Worm (Caenorhabditis elegans) whole organism, L1 larva: Measurements from ENCODE around the gene ech-6.

Experiments
- C04F5.9 ChIP-seq: sonication (generic microtip); optimal IDR thresholded peaks from 2 replicates; lab custom pipeline; 2016; ENCODE audit warnings: missing genetic modification characterization, missing compliant biosample characterization
- C16A3.4 ChIP-seq: fragments of 150-350 bp; optimal IDR thresholded peaks from 2 replicates; lab custom pipeline; 2014; ENCODE audit warnings: missing biosample characterization, missing genetic modification characterization
- C34B4.2 ChIP-seq: sonication (generic microtip); optimal IDR thresholded peaks from 2 replicates; lab custom pipeline; 2017; ENCODE audit warnings: mild to moderate bottlenecking, missing genetic modification characterization, missing compliant biosample characterization
- F16B12.6 ChIP-seq: fragments of 150-350 bp; optimal IDR thresholded peaks from 2 replicates; lab custom pipeline; 2014; ENCODE audit warnings: missing biosample characterization, missing genetic modification characterization
- Y116A8C.19 ChIP-seq: sonication (generic microtip); optimal IDR thresholded peaks from 2 replicates; lab custom pipeline; 2016; ENCODE audit warnings: missing compliant biosample characterization, missing genetic modification characterization, borderline replicate concordance
- alr-1 ChIP-seq: fragments of 200-800 bp; sonication (Bioruptor generic); optimal IDR thresholded peaks from 2 replicates; lab custom pipeline; 2018; ENCODE audit warnings: borderline replicate concordance, mild to moderate bottlenecking, missing genetic modification characterization, missing compliant biosample characterization
- aly-2 ChIP-seq: fragments of 150-350 bp; optimal IDR thresholded peaks from 2 replicates; lab custom pipeline; 2014; ENCODE audit warnings: missing biosample characterization, missing genetic modification characterization
- ceh-8 ChIP-seq: fragments of 200-800 bp; sonication (Bioruptor generic); optimal IDR thresholded peaks from 2 replicates; lab custom pipeline; 2018; ENCODE audit warnings: mild to moderate bottlenecking, missing genetic modification characterization, moderate library complexity, missing compliant biosample characterization
- ceh-90 ChIP-seq: sonication (generic microtip); optimal IDR thresholded peaks from 2 replicates; lab custom pipeline; 2016; ENCODE audit warnings: missing genetic modification characterization, missing compliant biosample characterization
- dpl-1 ChIP-seq, 3 experiments: fragments of 150-350 bp in 2 of 3; sonication (generic microtip) in 1 of 3; optimal IDR thresholded peaks; 2 replicates each; lab custom pipeline; 2014 to 2017; ENCODE audit warnings: missing biosample characterization in 3 of 3, missing genetic modification characterization in 3 of 3, missing genetic modification reagents in 3 of 3
- dsc-1 ChIP-seq: sonication (generic microtip); optimal IDR thresholded peaks from 2 replicates; lab custom pipeline; 2016; ENCODE audit warnings: mild to moderate bottlenecking, missing genetic modification characterization, missing compliant biosample characterization
- egl-13 ChIP-seq: sonication (generic microtip); optimal IDR thresholded peaks from 2 replicates; lab custom pipeline; 2016; ENCODE audit warnings: missing genotype, missing genetic modification reagents, missing genetic modification characterization, missing compliant biosample characterization
- egl-27 ChIP-seq, 2 experiments: fragments of 150-350 bp in 1 of 2; sonication (generic microtip); optimal IDR thresholded peaks; 3 replicates each; lab custom pipeline; 2017 to 2018; ENCODE audit warnings: missing biosample characterization in 2 of 2, missing genetic modification characterization in 2 of 2, missing genetic modification reagents in 2 of 2
- elt-3 ChIP-seq, 6 experiments: fragments of 150-350 bp in 1 of 6; sonication (generic microtip); optimal IDR thresholded peaks; 2 replicates each; lab custom pipeline; 2017 to 2018; ENCODE audit warnings: missing biosample characterization in 6 of 6, missing genetic modification characterization in 6 of 6, inconsistent platforms in 1 of 6
- ets-5 ChIP-seq: fragments of 200-800 bp; sonication (Bioruptor generic); IDR thresholded peaks from 2 replicates; pipeline ENCODE4 v1.3.6; 2022; ENCODE audit warnings: missing genetic modification characterization, missing compliant biosample characterization
- fkh-10 ChIP-seq: sonication (generic microtip); optimal IDR thresholded peaks from 2 replicates; lab custom pipeline; 2017; ENCODE audit warnings: missing biosample characterization, missing genetic modification reagents, missing genetic modification characterization
- fkh-4 ChIP-seq: sonication (generic microtip); optimal IDR thresholded peaks from 2 replicates; lab custom pipeline; 2016; ENCODE audit warnings: missing compliant biosample characterization, missing genetic modification characterization, borderline replicate concordance
- hpl-2 ChIP-seq: fragments of 150-350 bp; optimal IDR thresholded peaks from 2 replicates; lab custom pipeline; 2014; ENCODE audit warnings: missing biosample characterization, missing genetic modification reagents, missing genetic modification characterization
- irx-1 ChIP-seq: sonication (generic microtip); optimal IDR thresholded peaks from 2 replicates; lab custom pipeline; 2016; ENCODE audit warnings: missing genetic modification characterization, missing compliant biosample characterization
- isw-1 ChIP-seq: fragments of 200-800 bp; sonication (Bioruptor generic); IDR thresholded peaks from 2 replicates; pipeline ENCODE4 v1.3.6; 2022; ENCODE audit warnings: missing genetic modification characterization, missing compliant biosample characterization
- jun-1 ChIP-seq: fragments of 150-350 bp; optimal IDR thresholded peaks from 2 replicates; lab custom pipeline; 2014; ENCODE audit warnings: missing biosample characterization, missing genetic modification reagents, missing genetic modification characterization
- lin-14 ChIP-seq: fragments of 200-800 bp; sonication (Bioruptor generic); optimal IDR thresholded peaks from 2 replicates; lab custom pipeline; 2018; ENCODE audit warnings: mild to moderate bottlenecking, missing genetic modification characterization, moderate library complexity, missing compliant biosample characterization
- lin-15B ChIP-seq: fragments of 150-350 bp; sonication (generic microtip); optimal IDR thresholded peaks from 3 replicates; lab custom pipeline; 2014; ENCODE audit warnings: missing biosample characterization, missing genetic modification characterization
- lin-35 ChIP-seq, 2 experiments: fragments of 150-350 bp; optimal IDR thresholded peaks; 2 replicates each; lab custom pipeline; 2014; ENCODE audit warnings: missing biosample characterization in 2 of 2, missing genetic modification characterization in 2 of 2, missing genetic modification reagents in 2 of 2
- lir-3 ChIP-seq: sonication (generic microtip); optimal IDR thresholded peaks from 2 replicates; lab custom pipeline; 2016; ENCODE audit warnings: mild to moderate bottlenecking, missing genetic modification characterization, moderate library complexity, missing compliant biosample characterization; ENCODE audit not compliant: poor library complexity
- lsy-2 ChIP-seq, 2 experiments: fragments of 150-350 bp; optimal IDR thresholded peaks; 2 replicates each; lab custom pipeline; 2014; ENCODE audit warnings: missing biosample characterization in 2 of 2, missing genetic modification characterization in 2 of 2
- mab-9 ChIP-seq: fragments of 200-800 bp; sonication (Bioruptor generic); IDR thresholded peaks from 2 replicates; pipeline ENCODE4 v1.3.6; 2022; ENCODE audit warnings: missing genetic modification reagents, missing genetic modification characterization, missing compliant biosample characterization
- mdl-1 ChIP-seq, 2 experiments: fragments of 150-350 bp; optimal IDR thresholded peaks; 2 replicates each; lab custom pipeline; 2014 to 2017; ENCODE audit warnings: missing biosample characterization in 2 of 2, missing genetic modification characterization in 2 of 2, inconsistent platforms in 1 of 2
- mef-2 ChIP-seq: fragments of 150-350 bp; optimal IDR thresholded peaks from 2 replicates; lab custom pipeline; 2014; ENCODE audit warnings: missing biosample characterization, missing genetic modification characterization
- mep-1 ChIP-seq: fragments of 150-350 bp; optimal IDR thresholded peaks from 2 replicates; lab custom pipeline; 2014; ENCODE audit warnings: missing biosample characterization, missing genetic modification characterization
- nhr-12 ChIP-seq: sonication (generic microtip); optimal IDR thresholded peaks from 2 replicates; lab custom pipeline; 2017; ENCODE audit warnings: missing biosample characterization, missing genetic modification characterization
- nhr-20 ChIP-seq: sonication (generic microtip); optimal IDR thresholded peaks from 2 replicates; lab custom pipeline; 2016; ENCODE audit warnings: mild to moderate bottlenecking, missing genetic modification characterization, missing compliant biosample characterization
- nhr-237 ChIP-seq: fragments of 150-350 bp; optimal IDR thresholded peaks from 2 replicates; lab custom pipeline; 2014; ENCODE audit warnings: missing biosample characterization, missing genetic modification characterization
- nhr-28 ChIP-seq: fragments of 150-350 bp; optimal IDR thresholded peaks from 2 replicates; lab custom pipeline; 2014; ENCODE audit warnings: missing biosample characterization, missing genetic modification characterization
- nhr-71 ChIP-seq: sonication (generic microtip); optimal IDR thresholded peaks from 2 replicates; lab custom pipeline; 2016; ENCODE audit warnings: mild to moderate bottlenecking, missing genetic modification characterization, moderate library complexity, missing compliant biosample characterization
- nhr-84 ChIP-seq: sonication (generic microtip); optimal IDR thresholded peaks from 2 replicates; lab custom pipeline; 2017; ENCODE audit warnings: missing biosample characterization, missing genetic modification characterization
- nhr-85 ChIP-seq: sonication (generic microtip); peaks from one replicate; lab custom pipeline; 2016; ENCODE audit warnings: missing genetic modification characterization, inconsistent platforms, missing compliant biosample characterization
- nhr-90 ChIP-seq: sonication (generic microtip); optimal IDR thresholded peaks from 2 replicates; lab custom pipeline; 2016; ENCODE audit warnings: mild to moderate bottlenecking, missing genetic modification characterization, missing compliant biosample characterization; ENCODE audit not compliant: poor library complexity
- pag-3 ChIP-seq: sonication (generic microtip); optimal IDR thresholded peaks from 2 replicates; lab custom pipeline; 2017; ENCODE audit warnings: missing genetic modification characterization, mild to moderate bottlenecking, missing compliant biosample characterization, antibody characterized with exemption, borderline replicate concordance; ENCODE audit not compliant: insufficient read depth
- rnt-1 ChIP-seq: sonication (generic microtip); optimal IDR thresholded peaks from 2 replicates; lab custom pipeline; 2016; ENCODE audit warnings: mild to moderate bottlenecking, missing genetic modification characterization, moderate library complexity, missing compliant biosample characterization
- skn-1 ChIP-seq: fragments of 150-350 bp; optimal IDR thresholded peaks from 2 replicates; lab custom pipeline; 2014; ENCODE audit warnings: missing biosample characterization, missing genetic modification characterization
- snpc-4 ChIP-seq: fragments of 150-350 bp; optimal IDR thresholded peaks from 2 replicates; lab custom pipeline; 2014; ENCODE audit warnings: missing biosample characterization, missing genetic modification characterization
- sox-4 ChIP-seq: sonication (generic microtip); optimal IDR thresholded peaks from 2 replicates; lab custom pipeline; 2016; ENCODE audit warnings: missing genetic modification characterization, missing compliant biosample characterization
- sptf-1 ChIP-seq: fragments of 150-350 bp; optimal IDR thresholded peaks from 2 replicates; lab custom pipeline; 2014; ENCODE audit warnings: missing biosample characterization, missing genetic modification characterization
- tlp-1 ChIP-seq: fragments of 150-350 bp; optimal IDR thresholded peaks from 2 replicates; lab custom pipeline; 2014; ENCODE audit warnings: missing biosample characterization, missing genetic modification characterization
- unc-130 ChIP-seq: fragments of 150-350 bp; optimal IDR thresholded peaks from 2 replicates; lab custom pipeline; 2017; ENCODE audit warnings: missing biosample characterization, missing genetic modification characterization, inconsistent platforms
- unc-62 ChIP-seq: fragments of 150-350 bp; optimal IDR thresholded peaks from 2 replicates; lab custom pipeline; 2014; ENCODE audit warnings: missing biosample characterization, missing genetic modification reagents, missing genetic modification characterization
- unc-86 ChIP-seq: sonication (generic microtip); optimal IDR thresholded peaks from 2 replicates; lab custom pipeline; 2016; ENCODE audit warnings: missing genetic modification characterization, missing compliant biosample characterization
- unc-98 ChIP-seq: fragments of 200-800 bp; sonication (Bioruptor generic); IDR thresholded peaks from 2 replicates; pipeline ENCODE4 v1.3.6; 2022; ENCODE audit warnings: missing genetic modification characterization, missing compliant biosample characterization
- xbp-1 ChIP-seq: sonication (generic microtip); optimal IDR thresholded peaks from 2 replicates; lab custom pipeline; 2016; ENCODE audit warnings: missing genetic modification characterization, missing compliant biosample characterization
- zag-1 ChIP-seq: fragments of 150-350 bp; optimal IDR thresholded peaks from 2 replicates; lab custom pipeline; 2014; ENCODE audit warnings: missing biosample characterization, missing genetic modification characterization
- ztf-4 ChIP-seq: fragments of 150-350 bp; optimal IDR thresholded peaks from 2 replicates; lab custom pipeline; 2014; ENCODE audit warnings: missing biosample characterization, missing genetic modification characterization

Gene ech-6

ce11 chrIII:9731313-9731912 is 21.3 kb downstream of the ech-6 start (continued):
- TF ChIP-seq fkh-4 (tag; lab: Kevin White, UChicago) = no peak
- TF ChIP-seq C04F5.9 (tag; lab: Kevin White, UChicago) = no peak
- TF ChIP-seq mdl-1 (tag; optimal IDR thresholded peaks at IDR 0.05; lab: Kevin White, UChicago) = no peak
- no peak for TF ChIP-seq C16A3.4 (tag; lab: Kevin White, UChicago)
- TF ChIP-seq ceh-8 (GFP tag; lab: Kevin White, UChicago) = no peak
- no peak for TF ChIP-seq pag-3 (tag; lab: Kevin White, UChicago)
- TF ChIP-seq C34B4.2 (tag; lab: Kevin White, UChicago) = no peak
- TF ChIP-seq ztf-4 (tag; lab: Kevin White, UChicago) = no peak
- TF ChIP-seq xbp-1 (tag; lab: Kevin White, UChicago) = no peak
- no peak for TF ChIP-seq Y116A8C.19
- no peak for TF ChIP-seq ceh-90 (tag; lab: Kevin White, UChicago)
- TF ChIP-seq hpl-2 (GFP tag; lab: Kevin White, UChicago) = no peak
- no peak for TF ChIP-seq dpl-1 (GFP tag; optimal IDR thresholded peaks at IDR 0.05; lab: Kevin White, UChicago)
- no peak for TF ChIP-seq alr-1 (tag; lab: Kevin White, UChicago)
- no peak for TF ChIP-seq snpc-4 (tag; lab: Kevin White, UChicago)
- peak; percentile 1 to 7 for TF ChIP-seq lsy-2 (tag; optimal IDR thresholded peaks at IDR 0.05; lab: Kevin White, UChicago)
- TF ChIP-seq nhr-71 (tag; lab: Kevin White, UChicago) = peak; percentile 60
- TF ChIP-seq fkh-10 = no peak
- no peak for TF ChIP-seq lin-35 (GFP tag; optimal IDR thresholded peaks at IDR 0.05; lab: Kevin White, UChicago)
- no peak for TF ChIP-seq nhr-84 (tag; lab: Kevin White, UChicago)
- TF ChIP-seq egl-27 (tag; optimal IDR thresholded peaks at IDR 0.05; lab: Kevin White, UChicago) = no peak
- TF ChIP-seq lir-3 (tag; lab: Kevin White, UChicago) = no peak
- no peak for TF ChIP-seq sox-4 (tag; lab: Kevin White, UChicago)
- peak; percentile 20 for TF ChIP-seq nhr-20 (tag; lab: Kevin White, UChicago)
- TF ChIP-seq mep-1 = no peak
- TF ChIP-seq nhr-28 (tag; lab: Kevin White, UChicago) = no peak
- TF ChIP-seq ets-5 (GFP tag; lab: Robert Waterston, UW) = no peak
- no peak for TF ChIP-seq isw-1 (GFP tag; lab: Robert Waterston, UW)
- no peak for TF ChIP-seq jun-1 (tag; lab: Kevin White, UChicago)
- TF ChIP-seq tlp-1 (tag; lab: Kevin White, UChicago) = no peak
- peak; percentile 75 for TF ChIP-seq dsc-1
- no peak for TF ChIP-seq nhr-90 (tag; lab: Kevin White, UChicago)
- TF ChIP-seq lin-14 (GFP tag; lab: Kevin White, UChicago) = peak; percentile 90
- no peak for TF ChIP-seq zag-1 (tag; lab: Kevin White, UChicago)
- TF ChIP-seq sptf-1 (tag; lab: Kevin White, UChicago) = no peak
- TF ChIP-seq skn-1 (tag; lab: Kevin White, UChicago) = no peak
- no peak for TF ChIP-seq unc-130 (tag; lab: Kevin White, UChicago)
- no peak for TF ChIP-seq aly-2 (tag; lab: Kevin White, UChicago)
- TF ChIP-seq irx-1 (tag; lab: Kevin White, UChicago) = no peak
- TF ChIP-seq unc-98 (GFP tag; lab: Robert Waterston, UW) = no peak
- no peak for TF ChIP-seq elt-3 (tag; optimal IDR thresholded peaks at IDR 0.05; lab: Kevin White, UChicago)
- peak; percentile 9 for TF ChIP-seq nhr-85 (tag; lab: Kevin White, UChicago)
- no peak for TF ChIP-seq nhr-237 (tag; lab: Kevin White, UChicago)
- TF ChIP-seq rnt-1 (tag; lab: Kevin White, UChicago) = peak; percentile 74
- TF ChIP-seq unc-62 (GFP tag; lab: Kevin White, UChicago) = no peak
- TF ChIP-seq lin-15B = no peak
- no peak for TF ChIP-seq F16B12.6
- TF ChIP-seq egl-13 (tag; lab: Kevin White, UChicago) = no peak
- TF ChIP-seq mab-9 (GFP tag; lab: Robert Waterston, UW) = no peak
- no peak for TF ChIP-seq unc-86 (tag; lab: Kevin White, UChicago)
- TF ChIP-seq mef-2 (tag; lab: Kevin White, UChicago) = no peak
- no peak for TF ChIP-seq nhr-12
